Worm (Caenorhabditis elegans) whole organism, late embryonic: ENCODE results near the gene lgc-23.

Experiments
- ceh-2 ChIP-seq: sonication (generic microtip); optimal IDR thresholded peaks from 2 replicates; lab custom pipeline; 2016; ENCODE audit warnings: missing genotype, missing genetic modification characterization, missing compliant biosample characterization
- ceh-34 ChIP-seq: sonication (generic microtip); optimal IDR thresholded peaks from 2 replicates; lab custom pipeline; 2016; ENCODE audit warnings: mild to moderate bottlenecking, missing genetic modification characterization, missing compliant biosample characterization
- ceh-48 ChIP-seq: sonication (generic microtip); optimal IDR thresholded peaks from 2 replicates; lab custom pipeline; 2016; ENCODE audit warnings: missing genetic modification characterization, inconsistent platforms, missing compliant biosample characterization
- dve-1 ChIP-seq: sonication (generic microtip); optimal IDR thresholded peaks from 2 replicates; lab custom pipeline; 2017; ENCODE audit warnings: antibody characterized with exemption, mild to moderate bottlenecking, missing genetic modification characterization, missing compliant biosample characterization
- fkh-10 ChIP-seq: fragments of 150-350 bp; optimal IDR thresholded peaks from 2 replicates; lab custom pipeline; 2014; ENCODE audit warnings: missing biosample characterization, missing genetic modification reagents, missing genetic modification characterization
- hlh-30 ChIP-seq: sonication (generic microtip); optimal IDR thresholded peaks from 2 replicates; lab custom pipeline; 2017; ENCODE audit warnings: antibody characterized with exemption, missing genetic modification characterization, missing compliant biosample characterization; ENCODE audit not compliant: insufficient read depth
- mec-3 ChIP-seq: sonication (generic microtip); optimal IDR thresholded peaks from 2 replicates; lab custom pipeline; 2016; ENCODE audit warnings: borderline replicate concordance, missing genetic modification characterization, missing compliant biosample characterization
- pag-3 ChIP-seq: sonication (generic microtip); optimal IDR thresholded peaks from 2 replicates; lab custom pipeline; 2016; ENCODE audit warnings: missing compliant biosample characterization, missing genetic modification characterization, borderline replicate concordance
- unc-86 ChIP-seq: sonication (generic microtip); optimal IDR thresholded peaks from 2 replicates; lab custom pipeline; 2016; ENCODE audit warnings: missing genetic modification characterization, missing compliant biosample characterization

DNA sequence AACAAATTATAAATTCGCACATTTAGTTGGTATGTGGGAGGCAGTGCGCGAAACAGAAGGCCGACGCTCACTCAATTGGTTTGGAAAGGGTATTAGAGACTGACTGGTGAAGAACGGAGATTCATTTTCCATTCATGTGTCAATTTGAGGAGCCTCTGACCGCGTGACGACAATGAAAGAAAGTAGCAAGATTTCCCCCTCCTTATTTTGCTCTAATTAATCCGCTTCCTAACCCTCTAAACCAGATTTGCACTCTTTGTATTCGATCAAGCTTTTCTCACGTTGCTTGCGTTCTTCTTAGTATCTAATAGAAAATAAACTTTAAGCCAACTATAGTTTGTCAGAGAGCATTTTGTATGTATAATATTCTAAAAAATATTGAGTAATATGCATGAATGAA, 28.9 kb upstream of the lgc-23 start:
- TF ChIP-seq pag-3 (tag; lab: Kevin White, UChicago), result no peak
- TF ChIP-seq ceh-48, result no peak
- no peak for TF ChIP-seq mec-3 (tag; lab: Kevin White, UChicago)
- TF ChIP-seq ceh-34 (tag; lab: Kevin White, UChicago), result no peak
- no peak for TF ChIP-seq fkh-10 (GFP tag; lab: Kevin White, UChicago)
- TF ChIP-seq unc-86 (tag; lab: Kevin White, UChicago), result no peak
- no peak for TF ChIP-seq hlh-30
- TF ChIP-seq ceh-2, result no peak
- TF ChIP-seq dve-1 (tag; lab: Kevin White, UChicago), result no peak
